Worm (Caenorhabditis elegans) whole organism, L4 larva: Measurements from ENCODE around the gene tag-307.

Source experiments
- F26F4.8 ChIP-seq: fragments of 200-800 bp; sonication (Bioruptor generic); conservative IDR thresholded peaks from 2 replicates; pipeline ENCODE4 v1.3.6; 2022; ENCODE audit warnings: missing genetic modification characterization, missing compliant biosample characterization
- F37D6.2 ChIP-seq: sonication (generic microtip); optimal IDR thresholded peaks from 2 replicates; lab custom pipeline; 2016; ENCODE audit warnings: mild to moderate bottlenecking, missing genetic modification characterization, missing compliant biosample characterization
- F49E8.2 ChIP-seq: sonication (generic microtip); optimal IDR thresholded peaks from 2 replicates; lab custom pipeline; 2016; ENCODE audit warnings: missing compliant biosample characterization, mild to moderate bottlenecking, missing genetic modification characterization, borderline replicate concordance
- T20F7.1 ChIP-seq: fragments of 200-800 bp; sonication (Bioruptor generic); optimal IDR thresholded peaks from 2 replicates; lab custom pipeline; 2018; ENCODE audit warnings: mild to moderate bottlenecking, missing genetic modification characterization, missing compliant biosample characterization
- Y105C5A.15 ChIP-seq: fragments of 200-800 bp; sonication (Bioruptor generic); IDR thresholded peaks from 2 replicates; pipeline ENCODE4 v1.3.6; 2022; ENCODE audit warnings: missing genetic modification characterization, missing compliant biosample characterization
- ZK546.5 ChIP-seq, 2 experiments: sonication (generic microtip); optimal IDR thresholded peaks; 2 replicates each; lab custom pipeline; 2017; ENCODE audit warnings: missing biosample characterization in 2 of 2, missing genetic modification characterization in 2 of 2
- aha-1 ChIP-seq: fragments of 150-350 bp; peaks from one replicate; lab custom pipeline; 2014; ENCODE audit warnings: missing biosample characterization, missing genetic modification characterization
- ama-1 ChIP-seq: fragments of 150-350 bp; optimal IDR thresholded peaks from 2 replicates; lab custom pipeline; 2014; ENCODE audit warnings: inconsistent platforms, mixed read lengths
- arid-1 ChIP-seq: fragments of 200-800 bp; sonication (Bioruptor generic); conservative IDR thresholded peaks from 2 replicates; pipeline ENCODE4 v1.3.6; 2022; ENCODE audit warnings: missing genetic modification reagents, missing genetic modification characterization, missing compliant biosample characterization
- ceh-20 ChIP-seq: fragments of 200-800 bp; sonication (Bioruptor generic); IDR thresholded peaks from 2 replicates; pipeline ENCODE4 v1.3.6; 2022; ENCODE audit warnings: missing genetic modification reagents, missing genetic modification characterization, missing compliant biosample characterization
- cey-2 ChIP-seq: sonication (generic microtip); optimal IDR thresholded peaks from 3 replicates; lab custom pipeline; 2017; ENCODE audit warnings: missing genetic modification characterization, mild to moderate bottlenecking, missing compliant biosample characterization, antibody characterized with exemption, borderline replicate concordance; ENCODE audit not compliant: insufficient read depth
- ctbp-1 ChIP-seq: fragments of 200-800 bp; sonication (Bioruptor generic); IDR thresholded peaks from 2 replicates; pipeline ENCODE4 v1.3.6; 2022; ENCODE audit warnings: missing genetic modification reagents, missing genetic modification characterization, missing compliant biosample characterization
- daf-8 ChIP-seq: fragments of 200-800 bp; sonication (Bioruptor generic); IDR thresholded peaks from 2 replicates; pipeline ENCODE4 v1.3.6; 2022; ENCODE audit warnings: missing genetic modification characterization, missing compliant biosample characterization
- dmd-8 ChIP-seq: fragments of 200-800 bp; sonication (Bioruptor generic); IDR thresholded peaks from 2 replicates; pipeline ENCODE4 v1.3.6; 2022; ENCODE audit warnings: missing genetic modification characterization, missing compliant biosample characterization
- dmd-9 ChIP-seq: fragments of 200-800 bp; sonication (Bioruptor generic); IDR thresholded peaks from 2 replicates; pipeline ENCODE4 v1.3.6; 2022; ENCODE audit warnings: missing genetic modification reagents, missing genetic modification characterization, missing compliant biosample characterization
- dpl-1 ChIP-seq: fragments of 150-350 bp; optimal IDR thresholded peaks from 2 replicates; lab custom pipeline; 2014; ENCODE audit warnings: missing biosample characterization, missing genetic modification reagents, missing genetic modification characterization
- dve-1 ChIP-seq: sonication (generic microtip); optimal IDR thresholded peaks from 2 replicates; lab custom pipeline; 2017; ENCODE audit warnings: antibody characterized with exemption, mild to moderate bottlenecking, missing genetic modification characterization, missing compliant biosample characterization; ENCODE audit not compliant: insufficient read depth
- fkh-10 ChIP-seq: fragments of 150-350 bp; optimal IDR thresholded peaks from 2 replicates; lab custom pipeline; 2014; ENCODE audit warnings: missing biosample characterization, missing genetic modification reagents, missing genetic modification characterization
- hif-1 ChIP-seq, 2 experiments: sonication (generic microtip); optimal IDR thresholded peaks; 2 replicates each; lab custom pipeline; 2016 to 2017; ENCODE audit warnings: missing compliant biosample characterization in 2 of 2, missing genetic modification characterization in 2 of 2, missing genetic modification reagents in 2 of 2, missing genotype in 2 of 2, mild to moderate bottlenecking in 1 of 2
- lin-38 ChIP-seq: fragments of 200-800 bp; sonication (Bioruptor generic); IDR thresholded peaks from 2 replicates; pipeline ENCODE4 v1.3.6; 2022; ENCODE audit warnings: missing genetic modification reagents, missing genetic modification characterization, missing compliant biosample characterization
- lsy-2 ChIP-seq, 2 experiments: fragments of 150-350 bp in 1 of 2; sonication (generic microtip) in 1 of 2; optimal IDR thresholded peaks; 2 replicates each; lab custom pipeline; 2014 to 2017; ENCODE audit warnings: missing biosample characterization in 2 of 2, missing genetic modification characterization in 2 of 2
- madf-9 ChIP-seq: fragments of 200-800 bp; sonication (Bioruptor generic); conservative IDR thresholded peaks from 2 replicates; pipeline ENCODE4 v1.3.6; 2022; ENCODE audit warnings: missing genetic modification reagents, missing genetic modification characterization, missing compliant biosample characterization
- mdt-29 ChIP-seq: fragments of 200-800 bp; sonication (Bioruptor generic); IDR thresholded peaks from 2 replicates; pipeline ENCODE4 v1.3.6; 2022; ENCODE audit warnings: missing genetic modification reagents, missing genetic modification characterization, missing compliant biosample characterization
- mep-1 ChIP-seq: fragments of 150-350 bp; sonication (generic microtip); optimal IDR thresholded peaks from 3 replicates; lab custom pipeline; 2014; ENCODE audit warnings: missing biosample characterization, missing genetic modification characterization
- mes-2 ChIP-seq: sonication (generic microtip); optimal IDR thresholded peaks from 2 replicates; lab custom pipeline; 2016; ENCODE audit warnings: missing genotype, mild to moderate bottlenecking, missing genetic modification characterization, missing compliant biosample characterization; ENCODE audit not compliant: poor library complexity, severe bottlenecking
- nhr-10 ChIP-seq: fragments of 150-350 bp; optimal IDR thresholded peaks from 2 replicates; lab custom pipeline; 2014; ENCODE audit warnings: missing biosample characterization, missing genetic modification characterization
- nhr-102 ChIP-seq: sonication (generic microtip); optimal IDR thresholded peaks from 2 replicates; lab custom pipeline; 2016; ENCODE audit warnings: mild to moderate bottlenecking, missing genetic modification characterization, moderate library complexity, missing compliant biosample characterization
- nhr-42 ChIP-seq: fragments of 200-800 bp; sonication (Bioruptor generic); IDR thresholded peaks from 2 replicates; pipeline ENCODE4 v1.3.6; 2022; ENCODE audit warnings: missing genetic modification characterization, missing compliant biosample characterization
- nhr-6 ChIP-seq: fragments of 150-350 bp; optimal IDR thresholded peaks from 2 replicates; lab custom pipeline; 2014; ENCODE audit warnings: missing biosample characterization, missing genetic modification characterization
- pha-4 ChIP-seq, 2 experiments: fragments of 150-350 bp in 1 of 2; fragments of 200-800 bp in 1 of 2; sonication (Bioruptor generic) in 1 of 2; IDR thresholded peaks in 1 of 2; optimal IDR thresholded peaks in 1 of 2; 2 replicates each; pipeline versions ENCODE4 v1.3.6 to Lab custom; 2014 to 2022; ENCODE audit warnings: missing genetic modification characterization in 2 of 2, missing genetic modification reagents in 2 of 2, missing biosample characterization in 1 of 2, missing compliant biosample characterization in 1 of 2
- snpc-1.2 ChIP-seq: fragments of 200-800 bp; sonication (Bioruptor generic); IDR thresholded peaks from 2 replicates; pipeline ENCODE4 v1.3.6; 2022; ENCODE audit warnings: missing genetic modification reagents, missing genetic modification characterization, missing compliant biosample characterization
- snpc-4 ChIP-seq: fragments of 150-350 bp; optimal IDR thresholded peaks from 2 replicates; lab custom pipeline; 2014; ENCODE audit warnings: missing biosample characterization, missing genetic modification characterization
- spr-1 ChIP-seq: sonication (generic microtip); optimal IDR thresholded peaks from 2 replicates; lab custom pipeline; 2016; ENCODE audit warnings: mild to moderate bottlenecking, missing genetic modification characterization, missing compliant biosample characterization
- tag-97 ChIP-seq: fragments of 200-800 bp; sonication (Bioruptor generic); IDR thresholded peaks from 2 replicates; pipeline ENCODE4 v1.3.6; 2022; ENCODE audit warnings: missing genetic modification characterization, missing compliant biosample characterization
- unc-130 ChIP-seq: sonication (generic microtip); optimal IDR thresholded peaks from 2 replicates; lab custom pipeline; 2016; ENCODE audit warnings: missing genetic modification reagents, missing genetic modification characterization, missing compliant biosample characterization
- zip-11 ChIP-seq: fragments of 200-800 bp; sonication (Bioruptor generic); IDR thresholded peaks from 2 replicates; pipeline ENCODE4 v1.3.6; 2022; ENCODE audit warnings: missing genetic modification characterization, missing compliant biosample characterization

The tag-307 gene

DNA sequence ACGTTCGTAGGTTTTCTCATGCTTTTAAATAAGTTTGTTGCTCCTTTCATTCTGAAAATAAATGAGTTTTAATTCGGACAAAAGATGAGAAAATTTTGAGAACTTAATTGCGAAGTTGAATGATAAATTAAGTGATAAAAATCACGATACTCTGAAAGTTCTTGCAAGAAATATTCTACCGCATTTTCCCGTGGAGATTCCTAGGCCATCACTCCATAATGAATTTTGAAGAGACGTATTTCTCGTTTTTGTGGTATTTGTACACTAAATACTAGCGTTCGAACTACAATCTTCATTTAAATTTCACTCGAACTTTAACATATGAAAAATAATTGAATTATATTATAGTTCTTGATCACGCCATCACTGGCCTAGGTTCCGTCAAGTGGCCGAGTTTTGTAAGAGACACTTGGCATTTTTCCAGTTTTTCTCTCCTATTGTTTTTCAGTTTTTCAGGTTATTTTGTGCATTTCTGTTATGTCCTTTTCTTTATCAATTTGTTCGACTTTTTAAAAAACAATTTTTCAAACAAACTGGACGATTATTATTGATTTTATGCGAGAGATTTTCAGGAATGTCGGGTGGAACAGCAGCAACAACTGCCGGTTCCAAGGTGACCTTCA is 1.5 kb upstream of the tag-307 start, which contains the start of the genes coq-5 and ufm-1:
TSS of gene coq-5 (minus strand) at position 51 of the 623 bp plus-strand sequence.
TSS of gene ufm-1 (plus strand) at position 573 of the 623 bp plus-strand sequence.
- TF ChIP-seq zip-11 (GFP tag; lab: Robert Waterston, UW) (no peak), aha-1 (no peak), T20F7.1 (GFP tag; lab: Kevin White, UChicago) (peak; percentile 58), unc-130 (GFP tag; lab: Kevin White, UChicago) (peak; percentile 78), lsy-2 (tag; optimal IDR thresholded peaks at IDR 0.05; lab: Kevin White, UChicago) (peak in 1 of 2 experiments; percentile 18), F37D6.2 (tag; lab: Kevin White, UChicago) (no peak), fkh-10 (no peak), mep-1 (tag; lab: Kevin White, UChicago) (peak; percentile 1), nhr-102 (peak; percentile 3), spr-1 (tag; lab: Kevin White, UChicago) (no peak), dpl-1 (peak; percentile 31), mes-2 (tag; lab: Kevin White, UChicago) (peak; percentile 35), dve-1 (tag; lab: Kevin White, UChicago) (no peak), cey-2 (tag; lab: Kevin White, UChicago) (no peak), nhr-6 (tag; lab: Kevin White, UChicago) (no peak), pha-4 (GFP tag; IDR thresholded peaks at IDR 0.05; lab: Robert Waterston, UW) (no peak), pha-4 (tag; optimal IDR thresholded peaks at IDR 0.05; lab: Kevin White, UChicago) (no peak), ZK546.5 (tag; optimal IDR thresholded peaks at IDR 0.05; lab: Kevin White, UChicago) (no peak), hif-1 (tag; optimal IDR thresholded peaks at IDR 0.05; lab: Kevin White, UChicago) (peak in 1 of 2 experiments; percentile 72), nhr-10 (no peak), daf-8 (GFP tag; lab: Robert Waterston, UW) (no peak), mdt-29 (GFP tag; lab: Robert Waterston, UW) (no peak), tag-97 (GFP tag; lab: Robert Waterston, UW) (no peak), dmd-8 (GFP tag; lab: Robert Waterston, UW) (no peak)

DNA sequence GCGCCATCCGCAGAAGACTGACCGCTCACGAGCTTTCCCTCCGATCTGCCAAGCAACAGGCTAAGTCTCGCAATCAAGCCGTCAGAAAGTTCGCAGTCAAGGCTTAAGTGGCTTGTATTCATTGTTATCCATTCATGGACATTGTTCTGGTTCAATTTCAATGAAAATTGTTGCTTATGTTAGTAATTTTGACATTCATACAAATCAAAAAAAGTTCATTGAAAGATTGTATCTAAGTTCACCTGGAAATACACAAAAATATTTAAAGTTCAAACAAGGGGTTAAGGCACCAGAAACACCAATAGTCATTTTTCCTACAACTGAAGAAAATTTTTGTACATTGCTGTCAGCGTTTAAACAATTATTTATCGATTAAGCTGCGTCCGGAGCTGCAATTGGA is 1.6 kb downstream of the tag-307 start:
- TF ChIP-seq arid-1 (no peak), ama-1 (no peak), pha-4 (GFP tag; IDR thresholded peaks at IDR 0.05; lab: Robert Waterston, UW) (peak; percentile 20; the same call in 1 of the 2 replicates), pha-4 (tag; optimal IDR thresholded peaks at IDR 0.05; lab: Kevin White, UChicago) (no peak), lin-38 (GFP tag; lab: Robert Waterston, UW) (peak; percentile 49), snpc-4 (tag; lab: Kevin White, UChicago) (no peak), F26F4.8 (no peak), ceh-20 (GFP tag; lab: Robert Waterston, UW) (no peak), Y105C5A.15 (GFP tag; lab: Robert Waterston, UW) (0 out of 2 replicates have a peak, but pooled peaks have one; percentile 6), snpc-1.2 (peak; percentile 54; the same call in 1 of the 2 replicates), aha-1 (peak; percentile 53), F49E8.2 (tag; lab: Kevin White, UChicago) (peak; percentile 33), dmd-9 (GFP tag; lab: Robert Waterston, UW) (no peak), ctbp-1 (GFP tag; lab: Robert Waterston, UW) (0 out of 2 replicates have a peak, but pooled peaks have one; percentile 9), madf-9 (GFP tag; lab: Robert Waterston, UW) (0 out of 2 replicates have a peak, but pooled peaks have one; percentile 23), nhr-42 (GFP tag; lab: Robert Waterston, UW) (no peak)
